Fruit fly (Drosophila melanogaster) S2 (cell line): ENCODE results near the gene CG31342.

Experiments used
- CG8478 ChIP-seq: fragments of >200 bp; optimal IDR thresholded peaks from 2 replicates; lab custom pipeline; 2018
- CTCF ChIP-seq, 2 experiments: fragments of >200 bp; optimal IDR thresholded peaks; 2 replicates each; lab custom pipeline; 2018

dm6 chr3R:13014168-13014881 is 28.5 kb downstream of the CG31342 start:
- TF ChIP-seq CTCF (optimal IDR thresholded peaks at IDR 0.05; lab: Kevin White, UChicago) (no peak), CG8478 (lab: Kevin White, UChicago) (no peak)
